Worm (Caenorhabditis elegans) whole organism, L4 larva: Measurements from ENCODE around the gene W03C9.2.

Experiments used
- D1046.2 ChIP-seq: fragments of 200-800 bp; sonication (Bioruptor generic); IDR thresholded peaks from 2 replicates; pipeline ENCODE4 v1.3.6; 2022; ENCODE audit warnings: missing genetic modification characterization, missing compliant biosample characterization
- F49E8.2 ChIP-seq: sonication (generic microtip); optimal IDR thresholded peaks from 2 replicates; lab custom pipeline; 2016; ENCODE audit warnings: missing compliant biosample characterization, mild to moderate bottlenecking, missing genetic modification characterization, borderline replicate concordance
- Y105C5A.15 ChIP-seq: fragments of 200-800 bp; sonication (Bioruptor generic); IDR thresholded peaks from 2 replicates; pipeline ENCODE4 v1.3.6; 2022; ENCODE audit warnings: missing genetic modification characterization, missing compliant biosample characterization
- Y48G9A.11 ChIP-seq: fragments of 200-800 bp; sonication (Bioruptor generic); IDR thresholded peaks from 2 replicates; pipeline ENCODE4 v1.3.6; 2022; ENCODE audit warnings: missing genetic modification reagents, missing genetic modification characterization, missing compliant biosample characterization
- Y75B8A.6 ChIP-seq: fragments of 200-800 bp; sonication (Bioruptor generic); IDR thresholded peaks from 2 replicates; pipeline ENCODE4 v1.3.6; 2022; ENCODE audit warnings: missing genetic modification reagents, missing genetic modification characterization, missing compliant biosample characterization
- aha-1 ChIP-seq: fragments of 150-350 bp; peaks from one replicate; lab custom pipeline; 2014; ENCODE audit warnings: missing biosample characterization, missing genetic modification characterization
- aly-2 ChIP-seq: sonication (generic microtip); optimal IDR thresholded peaks from 2 replicates; lab custom pipeline; 2018; ENCODE audit warnings: missing biosample characterization, missing genetic modification characterization
- ceh-28 ChIP-seq: fragments of 150-350 bp; optimal IDR thresholded peaks from 2 replicates; lab custom pipeline; 2014; ENCODE audit warnings: missing biosample characterization, missing genetic modification reagents, missing genetic modification characterization
- ceh-62 ChIP-seq: sonication (generic microtip); optimal IDR thresholded peaks from 2 replicates; lab custom pipeline; 2017; ENCODE audit warnings: missing biosample characterization, missing genetic modification characterization
- ces-1 ChIP-seq: fragments of 150-350 bp; sonication (generic microtip); optimal IDR thresholded peaks from 4 replicates; lab custom pipeline; 2014; ENCODE audit warnings: missing biosample characterization, missing genetic modification reagents, missing genetic modification characterization
- daf-16 ChIP-seq, 3 experiments: sonication (generic microtip); optimal IDR thresholded peaks; 2 replicates each; lab custom pipeline; 2016 to 2017; ENCODE audit warnings: missing genetic modification characterization in 3 of 3, missing genetic modification reagents in 3 of 3, mild to moderate bottlenecking in 2 of 3, missing compliant biosample characterization in 2 of 3, missing biosample characterization in 1 of 3, moderate library complexity in 1 of 3
- daf-19 ChIP-seq: fragments of 200-800 bp; sonication (Bioruptor generic); conservative IDR thresholded peaks from 2 replicates; pipeline ENCODE4 v1.3.6; 2022; ENCODE audit warnings: missing genetic modification characterization, missing compliant biosample characterization
- dmd-6 ChIP-seq: fragments of 200-800 bp; sonication (Bioruptor generic); IDR thresholded peaks from 2 replicates; pipeline ENCODE4 v1.3.6; 2022; ENCODE audit warnings: missing genetic modification reagents, missing genetic modification characterization, missing compliant biosample characterization
- dmd-9 ChIP-seq: fragments of 200-800 bp; sonication (Bioruptor generic); IDR thresholded peaks from 2 replicates; pipeline ENCODE4 v1.3.6; 2022; ENCODE audit warnings: missing genetic modification reagents, missing genetic modification characterization, missing compliant biosample characterization
- dve-1 ChIP-seq: sonication (generic microtip); optimal IDR thresholded peaks from 2 replicates; lab custom pipeline; 2017; ENCODE audit warnings: antibody characterized with exemption, mild to moderate bottlenecking, missing genetic modification characterization, missing compliant biosample characterization; ENCODE audit not compliant: insufficient read depth
- egl-27 ChIP-seq: sonication (generic microtip); optimal IDR thresholded peaks from 3 replicates; lab custom pipeline; 2017; ENCODE audit warnings: missing biosample characterization, missing genetic modification reagents, missing genetic modification characterization
- hlh-11 ChIP-seq: fragments of 200-800 bp; sonication (Bioruptor generic); optimal IDR thresholded peaks from 2 replicates; lab custom pipeline; 2018; ENCODE audit warnings: mild to moderate bottlenecking, missing genetic modification characterization, missing compliant biosample characterization
- hlh-30 ChIP-seq: sonication (generic microtip); optimal IDR thresholded peaks from 2 replicates; lab custom pipeline; 2017; ENCODE audit warnings: antibody characterized with exemption, mild to moderate bottlenecking, missing genetic modification characterization, missing compliant biosample characterization; ENCODE audit not compliant: insufficient read depth
- lsy-2 ChIP-seq, 2 experiments: fragments of 150-350 bp in 1 of 2; sonication (generic microtip) in 1 of 2; optimal IDR thresholded peaks; 2 replicates each; lab custom pipeline; 2014 to 2017; ENCODE audit warnings: missing biosample characterization in 2 of 2, missing genetic modification characterization in 2 of 2
- mdl-1 ChIP-seq, 2 experiments: fragments of 150-350 bp in 1 of 2; sonication (generic microtip) in 1 of 2; optimal IDR thresholded peaks; 2 replicates each; lab custom pipeline; 2014 to 2017; ENCODE audit warnings: missing biosample characterization in 2 of 2, missing genetic modification characterization in 2 of 2
- mep-1 ChIP-seq: fragments of 150-350 bp; sonication (generic microtip); optimal IDR thresholded peaks from 3 replicates; lab custom pipeline; 2014; ENCODE audit warnings: missing biosample characterization, missing genetic modification characterization
- mxl-3 ChIP-seq: fragments of 200-800 bp; sonication (Bioruptor generic); optimal IDR thresholded peaks from 2 replicates; lab custom pipeline; 2018; ENCODE audit warnings: mild to moderate bottlenecking, missing genetic modification characterization, missing compliant biosample characterization
- nhr-11 ChIP-seq: fragments of 150-350 bp; optimal IDR thresholded peaks from 2 replicates; lab custom pipeline; 2014; ENCODE audit warnings: missing biosample characterization, missing genetic modification characterization
- nhr-25 ChIP-seq: sonication (generic microtip); optimal IDR thresholded peaks from 2 replicates; lab custom pipeline; 2017; ENCODE audit warnings: missing genetic modification characterization, mild to moderate bottlenecking, missing compliant biosample characterization, antibody characterized with exemption, moderate library complexity, borderline replicate concordance; ENCODE audit not compliant: insufficient read depth
- nhr-28 ChIP-seq: fragments of 150-350 bp; optimal IDR thresholded peaks from 2 replicates; lab custom pipeline; 2014; ENCODE audit warnings: missing biosample characterization, missing genetic modification characterization
- nhr-48 ChIP-seq: sonication (generic microtip); optimal IDR thresholded peaks from 2 replicates; lab custom pipeline; 2016; ENCODE audit warnings: mild to moderate bottlenecking, missing genetic modification characterization, missing compliant biosample characterization
- rbr-2 ChIP-seq: sonication (generic microtip); optimal IDR thresholded peaks from 2 replicates; lab custom pipeline; 2016; ENCODE audit warnings: missing genotype, missing genetic modification characterization, missing compliant biosample characterization
- saeg-2 ChIP-seq: fragments of 200-800 bp; sonication (Bioruptor generic); IDR thresholded peaks from 2 replicates; pipeline ENCODE4 v1.3.6; 2022; ENCODE audit warnings: missing genetic modification reagents, missing genetic modification characterization, missing compliant biosample characterization
- set-16 ChIP-seq: fragments of 200-800 bp; sonication (Bioruptor generic); IDR thresholded peaks from 2 replicates; pipeline ENCODE4 v1.3.6; 2022; ENCODE audit warnings: missing genetic modification reagents, missing genetic modification characterization, missing compliant biosample characterization
- snpc-4 ChIP-seq: fragments of 150-350 bp; optimal IDR thresholded peaks from 2 replicates; lab custom pipeline; 2014; ENCODE audit warnings: missing biosample characterization, missing genetic modification characterization
- tag-97 ChIP-seq: fragments of 200-800 bp; sonication (Bioruptor generic); IDR thresholded peaks from 2 replicates; pipeline ENCODE4 v1.3.6; 2022; ENCODE audit warnings: missing genetic modification characterization, missing compliant biosample characterization
- unc-130 ChIP-seq: sonication (generic microtip); optimal IDR thresholded peaks from 2 replicates; lab custom pipeline; 2016; ENCODE audit warnings: missing genetic modification reagents, missing genetic modification characterization, missing compliant biosample characterization
- unc-62 ChIP-seq, 3 experiments: fragments of 150-350 bp in 1 of 3; sonication (generic microtip); optimal IDR thresholded peaks in 2 of 3; peaks in 1 of 3; 1 replicate in 1 of 3; 2 replicates in 2 of 3; lab custom pipeline; 2014 to 2017; ENCODE audit warnings: missing biosample characterization in 3 of 3, missing genetic modification characterization in 3 of 3, missing genetic modification reagents in 3 of 3, missing genotype in 1 of 3
- vab-7 ChIP-seq: fragments of 200-800 bp; sonication (Bioruptor generic); IDR thresholded peaks from 2 replicates; pipeline ENCODE4 v1.3.6; 2022; ENCODE audit warnings: missing genetic modification reagents, missing genetic modification characterization, missing compliant biosample characterization
- zag-1 ChIP-seq: fragments of 150-350 bp; optimal IDR thresholded peaks from 2 replicates; lab custom pipeline; 2014; ENCODE audit warnings: missing biosample characterization, missing genetic modification characterization
- zfp-2 ChIP-seq: sonication (generic microtip); optimal IDR thresholded peaks from 2 replicates; lab custom pipeline; 2016; ENCODE audit warnings: mild to moderate bottlenecking, missing genetic modification characterization, missing compliant biosample characterization
- zip-2 ChIP-seq: fragments of 150-350 bp; optimal IDR thresholded peaks from 2 replicates; lab custom pipeline; 2014; ENCODE audit warnings: missing biosample characterization, missing genetic modification characterization
- ztf-7 ChIP-seq: fragments of 150-350 bp; optimal IDR thresholded peaks from 2 replicates; lab custom pipeline; 2014; ENCODE audit warnings: missing biosample characterization, missing genetic modification characterization

The W03C9.2 gene

ce11 chrII:11928752-11929151 lies 33.4 kb upstream of the W03C9.2 start:
- TF ChIP-seq mdl-1 (tag; optimal IDR thresholded peaks at IDR 0.05; lab: Kevin White, UChicago) (peak in 1 of 2 experiments; percentile 41), ceh-28 (tag; lab: Kevin White, UChicago) (no peak), Y105C5A.15 (GFP tag; lab: Robert Waterston, UW) (no peak), ces-1 (GFP tag; lab: Kevin White, UChicago) (no peak), mep-1 (tag; lab: Kevin White, UChicago) (peak; percentile 43), zfp-2 (no peak), nhr-25 (peak; percentile 93), snpc-4 (tag; lab: Kevin White, UChicago) (no peak), dve-1 (tag; lab: Kevin White, UChicago) (peak; percentile 12), hlh-30 (tag; lab: Kevin White, UChicago) (peak; percentile 42), nhr-11 (tag; lab: Kevin White, UChicago) (no peak), zip-2 (tag; lab: Kevin White, UChicago) (no peak), lsy-2 (tag; optimal IDR thresholded peaks at IDR 0.05; lab: Kevin White, UChicago) (peak in 1 of 2 experiments; percentile 13), unc-62 (GFP tag; optimal IDR thresholded peaks at IDR 0.05 in 1 of 2; lab: Kevin White, UChicago) (peak in 1 of 2 experiments; percentile 85), unc-62 (tag; optimal IDR thresholded peaks at IDR 0.05; lab: Kevin White, UChicago) (no peak), nhr-28 (peak; percentile 59), nhr-48 (peak; percentile 17), hlh-11 (tag; lab: Kevin White, UChicago) (peak; percentile 45), egl-27 (tag; lab: Kevin White, UChicago) (no peak), aha-1 (tag; lab: Kevin White, UChicago) (no peak), mxl-3 (GFP tag; lab: Kevin White, UChicago) (peak; percentile 76), set-16 (GFP tag; lab: Robert Waterston, UW) (peak; percentile 13; the same call in 1 of the 2 replicates), dmd-6 (0 out of 2 replicates have a peak, but pooled peaks have one; percentile 12)
- TF ChIP-seq, all 104 proteins: peak for 13

ce11 chrII:11930132-11930531 lies 32.0 kb upstream of the W03C9.2 start:
- TF ChIP-seq egl-27 (tag; lab: Kevin White, UChicago) (no peak), D1046.2 (no peak), tag-97 (GFP tag; lab: Robert Waterston, UW) (no peak), zag-1 (tag; lab: Kevin White, UChicago) (no peak), F49E8.2 (tag; lab: Kevin White, UChicago) (no peak), ztf-7 (tag; lab: Kevin White, UChicago) (no peak), saeg-2 (GFP tag; lab: Robert Waterston, UW) (no peak), daf-16 (GFP tag; optimal IDR thresholded peaks at IDR 0.05; lab: Kevin White, UChicago) (no peak), daf-16 (tag; optimal IDR thresholded peaks at IDR 0.05; lab: Kevin White, UChicago) (no peak), aly-2 (tag; lab: Kevin White, UChicago) (no peak), snpc-4 (tag; lab: Kevin White, UChicago) (no peak), Y48G9A.11 (GFP tag; lab: Robert Waterston, UW) (no peak), daf-19 (GFP tag; lab: Robert Waterston, UW) (no peak), unc-130 (GFP tag; lab: Kevin White, UChicago) (no peak), vab-7 (GFP tag; lab: Robert Waterston, UW) (no peak), dmd-9 (GFP tag; lab: Robert Waterston, UW) (no peak), nhr-28 (no peak), Y75B8A.6 (no peak), ceh-62 (no peak), rbr-2 (tag; lab: Kevin White, UChicago) (no peak)
